Fruit fly (Drosophila melanogaster) whole organism, embryonic: ENCODE data around the gene HIP-R.

ENCODE experiments used
- Antp ChIP-seq: fragments of 200-800 bp; sonication (Bioruptor generic); optimal IDR thresholded peaks from 3 replicates; lab custom pipeline; 2016; ENCODE audit warnings: missing biosample characterization, missing genetic modification characterization
- CG10462 ChIP-seq: fragments of 200-800 bp; sonication (Bioruptor generic); optimal IDR thresholded peaks from 2 replicates; lab custom pipeline; 2016; ENCODE audit warnings: missing biosample characterization, missing genetic modification characterization
- CG13424 ChIP-seq: fragments of 200-800 bp; sonication (Bioruptor generic); optimal IDR thresholded peaks from 2 replicates; lab custom pipeline; 2019; ENCODE audit warnings: missing biosample characterization, mild to moderate bottlenecking, missing genetic modification characterization, moderate library complexity
- CG15011 ChIP-seq: fragments of 200-800 bp; sonication (Bioruptor generic); optimal IDR thresholded peaks from 3 replicates; lab custom pipeline; 2018; ENCODE audit warnings: missing biosample characterization, mild to moderate bottlenecking, missing genetic modification characterization
- CG15601 ChIP-seq: fragments of 200-800 bp; sonication (Bioruptor generic); optimal IDR thresholded peaks from 3 replicates; lab custom pipeline; 2019; ENCODE audit warnings: missing biosample characterization, mild to moderate bottlenecking, missing genetic modification characterization, moderate library complexity
- CG1792 ChIP-seq: fragments of 200-800 bp; sonication (Bioruptor generic); optimal IDR thresholded peaks from 2 replicates; lab custom pipeline; 2016; ENCODE audit warnings: missing biosample characterization, missing genetic modification characterization
- CG2129 ChIP-seq: fragments of 200-800 bp; sonication (Bioruptor generic); IDR thresholded peaks from 2 replicates; pipeline ENCODE4 v1.3.6; 2022; ENCODE audit warnings: missing biosample characterization, missing genetic modification characterization; ENCODE audit not compliant: partially characterized antibody
- CG2199 ChIP-seq: fragments of 200-800 bp; sonication (Bioruptor generic); IDR thresholded peaks from 3 replicates; pipeline ENCODE4 v1.3.6; 2022; ENCODE audit warnings: missing biosample characterization, missing genetic modification characterization
- CG2712 ChIP-seq: fragments of 200-800 bp; optimal IDR thresholded peaks from 3 replicates; lab custom pipeline; 2019; ENCODE audit warnings: missing biosample characterization, mild to moderate bottlenecking, missing genetic modification characterization, moderate library complexity
- CG32532 ChIP-seq: fragments of 200-800 bp; sonication (Bioruptor generic); IDR thresholded peaks from 2 replicates; pipeline ENCODE4 v1.3.6; 2022; ENCODE audit warnings: missing biosample characterization, missing genetic modification characterization
- CG4730 ChIP-seq: fragments of 200-800 bp; sonication (Bioruptor generic); IDR thresholded peaks from 2 replicates; pipeline ENCODE4 v1.3.6; 2022; ENCODE audit warnings: missing biosample characterization, missing genetic modification characterization
- CG6813 ChIP-seq: fragments of 200-800 bp; sonication (Bioruptor generic); optimal IDR thresholded peaks from 2 replicates; lab custom pipeline; 2017; ENCODE audit warnings: missing biosample characterization, missing genetic modification characterization, mild to moderate bottlenecking, moderate library complexity, missing genetic modification reagents
- CG8924 ChIP-seq: fragments of 200-800 bp; optimal IDR thresholded peaks from 3 replicates; lab custom pipeline; 2019; ENCODE audit warnings: missing biosample characterization, mild to moderate bottlenecking, missing genetic modification characterization, moderate library complexity
- CTCF ChIP-seq: fragments of 200-800 bp; sonication (Bioruptor generic); optimal IDR thresholded peaks from 2 replicates; lab custom pipeline; 2017; ENCODE audit warnings: missing biosample characterization, mild to moderate bottlenecking, missing genetic modification characterization, moderate library complexity
- D19B ChIP-seq: fragments of 200-800 bp; sonication (Bioruptor generic); optimal IDR thresholded peaks from 2 replicates; lab custom pipeline; 2017; ENCODE audit warnings: missing biosample characterization, mild to moderate bottlenecking, missing genetic modification characterization
- Dek ChIP-seq: fragments of 200-800 bp; sonication (Bioruptor generic); optimal IDR thresholded peaks from 3 replicates; lab custom pipeline; 2019; ENCODE audit warnings: missing biosample characterization, mild to moderate bottlenecking, missing genetic modification characterization, moderate library complexity
- Dfd ChIP-seq, 2 experiments: fragments of >200 bp; optimal IDR thresholded peaks; 2 replicates each; lab custom pipeline; 2017; ENCODE audit warnings: missing biosample characterization in 2 of 2, missing genetic modification characterization in 2 of 2
- Dip2 ChIP-seq: fragments of 200-800 bp; sonication (Bioruptor generic); IDR thresholded peaks from 2 replicates; pipeline ENCODE4 v1.3.6; 2022; ENCODE audit warnings: missing biosample characterization, missing genetic modification characterization
- E2f2 ChIP-seq: fragments of 200-800 bp; sonication (Bioruptor generic); IDR thresholded peaks from 2 replicates; pipeline ENCODE4 v1.3.6; 2022; ENCODE audit warnings: missing biosample characterization, missing genetic modification characterization
- Eip74EF ChIP-seq, 2 experiments: fragments of 200-800 bp in 1 of 2; fragments of >200 bp in 1 of 2; sonication (Bioruptor generic) in 1 of 2; optimal IDR thresholded peaks; 2 replicates each; lab custom pipeline; 2017 to 2019; ENCODE audit warnings: missing biosample characterization in 2 of 2, missing genetic modification characterization in 2 of 2, mild to moderate bottlenecking in 1 of 2, moderate library complexity in 1 of 2
- HLHmδ ChIP-seq: fragments of 200-800 bp; sonication (Bioruptor generic); optimal IDR thresholded peaks from 2 replicates; lab custom pipeline; 2018; ENCODE audit warnings: missing biosample characterization, mild to moderate bottlenecking, missing genetic modification characterization, moderate library complexity
- Hr3 ChIP-seq: fragments of 200-800 bp; sonication (Bioruptor generic); optimal IDR thresholded peaks from 3 replicates; lab custom pipeline; 2016; ENCODE audit warnings: missing biosample characterization, missing genetic modification characterization
- NFAT ChIP-seq: fragments of 200-800 bp; sonication (Bioruptor generic); IDR thresholded peaks from 2 replicates; pipeline ENCODE4 v1.3.6; 2022; ENCODE audit warnings: missing biosample characterization, missing genetic modification characterization
- Nf-YC ChIP-seq: fragments of 200-800 bp; optimal IDR thresholded peaks from 3 replicates; lab custom pipeline; 2019; ENCODE audit warnings: missing biosample characterization, mild to moderate bottlenecking, missing genetic modification characterization, moderate library complexity
- Ptx1 ChIP-seq: fragments of 200-800 bp; sonication (Bioruptor generic); IDR thresholded peaks from 2 replicates; pipeline ENCODE4 v1.3.6; 2022; ENCODE audit warnings: missing biosample characterization, missing genetic modification characterization
- Rfx ChIP-seq: fragments of 200-800 bp; sonication (Bioruptor generic); IDR thresholded peaks from 2 replicates; pipeline ENCODE4 v1.3.6; 2022; ENCODE audit warnings: missing biosample characterization, missing genetic modification characterization
- Sox100B ChIP-seq: fragments of 200-800 bp; sonication (Bioruptor generic); optimal IDR thresholded peaks from 3 replicates; lab custom pipeline; 2018; ENCODE audit warnings: missing biosample characterization, mild to moderate bottlenecking, missing genetic modification characterization
- Xrp1 ChIP-seq: fragments of 200-800 bp; sonication (Bioruptor generic); IDR thresholded peaks from 2 replicates; pipeline ENCODE4 v1.3.6; 2022; ENCODE audit warnings: missing biosample characterization, missing genetic modification characterization
- al ChIP-seq: fragments of 200-800 bp; sonication (Bioruptor generic); IDR thresholded peaks from 2 replicates; pipeline ENCODE4 v1.3.6; 2022; ENCODE audit warnings: missing biosample characterization, missing genetic modification characterization
- ase ChIP-seq: fragments of 200-800 bp; sonication (Bioruptor generic); IDR thresholded peaks from 3 replicates; pipeline ENCODE4 v1.3.6; 2022; ENCODE audit warnings: missing biosample characterization, missing genetic modification characterization
- bowl ChIP-seq: fragments of 200-800 bp; sonication (Bioruptor generic); IDR thresholded peaks from 2 replicates; pipeline ENCODE4 v1.3.6; 2022; ENCODE audit warnings: missing biosample characterization, missing genetic modification characterization
- cas ChIP-seq: fragments of 200-800 bp; sonication (Bioruptor generic); IDR thresholded peaks from 2 replicates; pipeline ENCODE4 v1.3.6; 2022; ENCODE audit warnings: missing biosample characterization, missing genetic modification characterization
- dpn ChIP-seq, 2 experiments: fragments of 200-800 bp; sonication (Bioruptor generic); optimal IDR thresholded peaks; 3 replicates each; lab custom pipeline; 2016; ENCODE audit warnings: missing biosample characterization in 2 of 2, missing genetic modification characterization in 2 of 2
- dysf ChIP-seq: fragments of 200-800 bp; sonication (Bioruptor generic); IDR thresholded peaks from 3 replicates; pipeline ENCODE4 v1.3.6; 2022; ENCODE audit warnings: missing biosample characterization, missing genetic modification characterization
- fd64A ChIP-seq: fragments of 200-800 bp; sonication (Bioruptor generic); optimal IDR thresholded peaks from 3 replicates; lab custom pipeline; 2018; ENCODE audit warnings: missing biosample characterization, mild to moderate bottlenecking, missing genetic modification characterization
- hkb ChIP-seq, 2 experiments: fragments of 200-800 bp in 1 of 2; fragments of >200 bp in 1 of 2; sonication (Bioruptor generic) in 1 of 2; IDR thresholded peaks in 1 of 2; optimal IDR thresholded peaks in 1 of 2; 2 replicates each; pipeline versions ENCODE4 v1.3.6 to Lab custom; 2017 to 2022; ENCODE audit warnings: missing biosample characterization in 1 of 2, missing genetic modification characterization in 1 of 2
- jigr1 ChIP-seq: fragments of 200-800 bp; sonication (Bioruptor generic); IDR thresholded peaks from 3 replicates; pipeline ENCODE4 v1.3.6; 2022; ENCODE audit warnings: missing biosample characterization, missing genetic modification characterization
- lbe ChIP-seq: fragments of 200-800 bp; sonication (Bioruptor generic); optimal IDR thresholded peaks from 2 replicates; lab custom pipeline; 2016; ENCODE audit warnings: missing biosample characterization, mild to moderate bottlenecking, missing genetic modification characterization
- lola ChIP-seq, 3 experiments: fragments of >200 bp in 2 of 3; fragments of 200-800 bp in 1 of 3; sonication (Bioruptor generic) in 1 of 3; optimal IDR thresholded peaks; 2 replicates each; lab custom pipeline; 2017 to 2019; ENCODE audit warnings: missing biosample characterization in 3 of 3, missing genetic modification characterization in 3 of 3, mild to moderate bottlenecking in 1 of 3, moderate library complexity in 1 of 3
- maf-S ChIP-seq: fragments of 200-800 bp; sonication (Bioruptor generic); optimal IDR thresholded peaks from 2 replicates; lab custom pipeline; 2016; ENCODE audit warnings: missing biosample characterization, missing genetic modification characterization
- nerfin-2 ChIP-seq: fragments of 200-800 bp; sonication (Bioruptor generic); IDR thresholded peaks from 2 replicates; pipeline ENCODE4 v1.3.6; 2022; ENCODE audit warnings: missing biosample characterization, missing genetic modification characterization; ENCODE audit not compliant: partially characterized antibody
- otp ChIP-seq: fragments of 200-800 bp; sonication (Bioruptor generic); IDR thresholded peaks from 3 replicates; pipeline ENCODE4, ENCODE4 v1.3.6; 2022; ENCODE audit warnings: missing biosample characterization, missing genetic modification characterization
- pros ChIP-seq: fragments of 200-800 bp; sonication (Bioruptor generic); optimal IDR thresholded peaks from 3 replicates; lab custom pipeline; 2019; ENCODE audit warnings: missing biosample characterization, mild to moderate bottlenecking, missing genetic modification characterization, moderate library complexity
- psq ChIP-seq: fragments of 200-800 bp; sonication (Bioruptor generic); optimal IDR thresholded peaks from 2 replicates; lab custom pipeline; 2017; ENCODE audit warnings: missing biosample characterization, missing genetic modification characterization
- sens ChIP-seq: fragments of 200-800 bp; sonication (Bioruptor generic); peaks from one replicate; lab custom pipeline; 2016; ENCODE audit warnings: missing biosample characterization, missing genetic modification characterization
- slbo ChIP-seq: fragments of 200-800 bp; sonication (Bioruptor generic); IDR thresholded peaks from 2 replicates; pipeline ENCODE4 v1.3.6; 2022; ENCODE audit warnings: missing biosample characterization, missing genetic modification characterization
- sob ChIP-seq: fragments of 200-800 bp; sonication (Bioruptor generic); IDR thresholded peaks from 2 replicates; pipeline ENCODE4 v1.3.6; 2022; ENCODE audit warnings: missing biosample characterization, missing genetic modification characterization
- stc ChIP-seq: fragments of 200-800 bp; sonication (Bioruptor generic); IDR thresholded peaks from 2 replicates; pipeline ENCODE4 v1.3.6; 2022; ENCODE audit warnings: missing biosample characterization, missing genetic modification characterization
- stwl ChIP-seq: fragments of 200-800 bp; sonication (Bioruptor generic); optimal IDR thresholded peaks from 3 replicates; lab custom pipeline; 2018; ENCODE audit warnings: missing biosample characterization, mild to moderate bottlenecking, missing genetic modification characterization, moderate library complexity
- tgo ChIP-seq: fragments of 200-800 bp; sonication (Bioruptor generic); IDR thresholded peaks from 3 replicates; pipeline ENCODE4 v1.3.6; 2022; ENCODE audit warnings: missing biosample characterization, missing genetic modification characterization
- usp ChIP-seq: fragments of >200 bp; optimal IDR thresholded peaks from 2 replicates; lab custom pipeline; 2017; ENCODE audit warnings: missing biosample characterization, missing genetic modification characterization
- yki ChIP-seq: fragments of >200 bp; optimal IDR thresholded peaks from 3 replicates; lab custom pipeline; 2018

The HIP-R gene

dm6 chrX:3774277-3774676 is 15.5 kb upstream of the HIP-R start (continued):
- TF ChIP-seq sob (peak; percentile 97), CG1792 (GFP tag; lab: Kevin White, UChicago) (peak; percentile 86), stc (peak; percentile 94), Ptx1 (GFP tag; lab: Robert Waterston, UW) (peak; percentile 92), Dfd (GFP tag; optimal IDR thresholded peaks at IDR 0.05; lab: Kevin White, UChicago) (no peak), fd64A (peak; percentile 26), lbe (GFP tag; lab: Kevin White, UChicago) (peak; percentile 73), pros (GFP tag; lab: Kevin White, UChicago) (no peak), Xrp1 (peak; percentile 89), Dek (tag; lab: Kevin White, UChicago) (peak; percentile 94), CG2129 (no peak), Rfx (GFP tag; lab: Robert Waterston, UW) (peak; percentile 98), Antp (GFP tag; lab: Kevin White, UChicago) (peak; percentile 87), al (GFP tag; lab: Robert Waterston, UW) (peak; percentile 94), psq (peak; percentile 77), jigr1 (no peak), E2f2 (GFP tag; lab: Robert Waterston, UW) (peak; percentile 71), yki (lab: Kevin White, UChicago) (no peak), CG2199 (peak; percentile 71; the same call in 1 of the 3 replicates), stwl (tag; lab: Kevin White, UChicago) (no peak), tgo (peak; percentile 94), CG15601 (tag; lab: Kevin White, UChicago) (no peak), NFAT (GFP tag; lab: Robert Waterston, UW) (peak; percentile 96), ase (peak; percentile 81; the same call in 2 of the 3 replicates), lola (GFP tag; optimal IDR thresholded peaks at IDR 0.05; lab: Kevin White, UChicago) (peak in 1 of 3 experiments; percentile 45), bowl (GFP tag; lab: Robert Waterston, UW) (peak; percentile 79), CG15011 (GFP tag; lab: Kevin White, UChicago) (peak; percentile 91), cas (peak; percentile 92), D19B (GFP tag; lab: Kevin White, UChicago) (peak; percentile 84), CG32532 (GFP tag; lab: Robert Waterston, UW) (peak; percentile 97), CG2712 (tag; lab: Kevin White, UChicago) (peak; percentile 87), CG10462 (GFP tag; lab: Kevin White, UChicago) (peak; percentile 70), Nf-YC (tag; lab: Kevin White, UChicago) (peak; percentile 82), maf-S (peak; percentile 90), Eip74EF (GFP tag; optimal IDR thresholded peaks at IDR 0.05; lab: Kevin White, UChicago) (peak in 1 of 2 experiments; percentile 61), nerfin-2 (GFP tag; lab: Robert Waterston, UW) (no peak), CG4730 (GFP tag; lab: Robert Waterston, UW) (peak; percentile 93), CG13424 (tag; lab: Kevin White, UChicago) (peak; percentile 91), sens (GFP tag; lab: Kevin White, UChicago) (peak; percentile 97), dpn (GFP tag; optimal IDR thresholded peaks at IDR 0.05; lab: Kevin White, UChicago) (peak; percentile 90 to 92), CG8924 (tag; lab: Kevin White, UChicago) (peak; percentile 94), hkb (optimal IDR thresholded peaks at IDR 0.05; lab: Kevin White, UChicago) (no peak), hkb (GFP tag; IDR thresholded peaks at IDR 0.05; lab: Robert Waterston, UW) (peak; percentile 90), otp (GFP tag; lab: Robert Waterston, UW) (peak; percentile 83), Sox100B (peak; percentile 74), Hr3 (GFP tag; lab: Kevin White, UChicago) (peak; percentile 82), Dip2 (GFP tag; lab: Robert Waterston, UW) (no peak), usp (GFP tag; lab: Kevin White, UChicago) (no peak), dysf (GFP tag; lab: Robert Waterston, UW) (peak; percentile 96), slbo (GFP tag; lab: Robert Waterston, UW) (peak; percentile 97), CTCF (peak; percentile 16), CG6813 (peak; percentile 88), HLHmδ (GFP tag; lab: Kevin White, UChicago) (no peak)
